Fruit fly (Drosophila melanogaster) whole organism, adult: ENCODE results near the gene CG32091.

Experiments
- CG11617 ChIP-seq: fragments of 200-800 bp; sonication (Bioruptor generic); optimal IDR thresholded peaks from 2 replicates; lab custom pipeline; 2017; ENCODE audit warnings: mild to moderate bottlenecking, missing biosample characterization, missing genetic modification reagents, missing genetic modification characterization
- CG12768 ChIP-seq: fragments of 200-800 bp; sonication (Bioruptor generic); optimal IDR thresholded peaks from 2 replicates; lab custom pipeline; 2017; ENCODE audit warnings: missing biosample characterization, missing genetic modification characterization, mild to moderate bottlenecking, moderate library complexity, missing genetic modification reagents
- CG1620 ChIP-seq: fragments of 200-800 bp; sonication (Bioruptor generic); optimal IDR thresholded peaks from 2 replicates; lab custom pipeline; 2016; ENCODE audit warnings: missing biosample characterization, missing genetic modification characterization
- CG7045 ChIP-seq: fragments of 200-800 bp; sonication (Bioruptor generic); optimal IDR thresholded peaks from 2 replicates; lab custom pipeline; 2017; ENCODE audit warnings: missing biosample characterization, mild to moderate bottlenecking, missing genetic modification characterization
- CG7101 ChIP-seq: fragments of 200-800 bp; sonication (Bioruptor generic); optimal IDR thresholded peaks from 2 replicates; lab custom pipeline; 2018; ENCODE audit warnings: missing biosample characterization, mild to moderate bottlenecking, missing genetic modification characterization, moderate library complexity
- Clk ChIP-seq: fragments of 200-800 bp; sonication (Bioruptor generic); optimal IDR thresholded peaks from 2 replicates; lab custom pipeline; 2017; ENCODE audit warnings: missing biosample characterization, missing genetic modification characterization
- bab1 ChIP-seq: fragments of 200-800 bp; sonication (Bioruptor generic); optimal IDR thresholded peaks from 3 replicates; lab custom pipeline; 2019; ENCODE audit warnings: missing biosample characterization, mild to moderate bottlenecking, missing genetic modification characterization, moderate library complexity
- cic ChIP-seq: fragments of 200-800 bp; sonication (Bioruptor generic); optimal IDR thresholded peaks from 2 replicates; lab custom pipeline; 2017; ENCODE audit warnings: missing biosample characterization, mild to moderate bottlenecking, missing genetic modification characterization, moderate library complexity
- cnc ChIP-seq, 2 experiments: fragments of >200 bp; optimal IDR thresholded peaks; 2 replicates each; lab custom pipeline; 2017
- kay ChIP-seq: fragments of 200-800 bp; sonication (Bioruptor generic); peaks from one replicate; lab custom pipeline; 2016; ENCODE audit warnings: missing biosample characterization, missing genetic modification characterization, borderline replicate concordance
- ovo ChIP-seq: fragments of 200-800 bp; sonication (Bioruptor generic); optimal IDR thresholded peaks from 2 replicates; lab custom pipeline; 2016; ENCODE audit warnings: missing biosample characterization, missing genetic modification characterization
- tj ChIP-seq: fragments of 200-800 bp; sonication (Bioruptor generic); optimal IDR thresholded peaks from 3 replicates; lab custom pipeline; 2017; ENCODE audit warnings: missing biosample characterization, mild to moderate bottlenecking, missing genetic modification characterization, moderate library complexity

DNA sequence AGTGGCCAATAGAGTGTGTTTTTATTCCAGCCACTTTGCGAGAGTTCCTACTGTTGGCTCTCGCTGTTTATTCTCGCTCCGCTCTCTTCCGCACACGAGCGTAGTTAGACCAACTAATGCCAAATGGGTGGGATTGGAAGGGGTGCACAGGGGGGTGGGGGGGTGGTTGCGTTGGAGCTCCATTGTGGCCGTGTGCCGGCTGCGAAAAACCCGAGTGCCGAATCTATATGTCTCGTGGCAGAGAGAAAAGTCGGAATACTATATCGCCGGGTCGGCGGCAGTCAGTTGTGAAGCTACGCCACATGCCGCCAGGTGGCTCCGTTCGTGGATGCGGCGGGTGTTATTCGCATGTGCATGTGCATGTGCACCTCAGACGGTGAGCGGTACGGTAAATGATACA is 30.1 kb upstream of the CG32091 start:
- TF ChIP-seq Clk (GFP tag; lab: Kevin White, UChicago) (no peak), CG7045 (GFP tag; lab: Kevin White, UChicago) (no peak), cic (GFP tag; lab: Kevin White, UChicago) (no peak), cnc (optimal IDR thresholded peaks at IDR 0.05; lab: Kevin White, UChicago) (no peak), CG12768 (GFP tag; lab: Kevin White, UChicago) (no peak), ovo (GFP tag; lab: Kevin White, UChicago) (no peak), CG1620 (no peak), bab1 (GFP tag; lab: Kevin White, UChicago) (no peak), tj (GFP tag; lab: Kevin White, UChicago) (no peak), CG7101 (tag; lab: Kevin White, UChicago) (no peak), kay (GFP tag; lab: Kevin White, UChicago) (no peak), CG11617 (no peak)
